Fruit fly (Drosophila melanogaster): ENCODE data around the gene CIA30.

DNA sequence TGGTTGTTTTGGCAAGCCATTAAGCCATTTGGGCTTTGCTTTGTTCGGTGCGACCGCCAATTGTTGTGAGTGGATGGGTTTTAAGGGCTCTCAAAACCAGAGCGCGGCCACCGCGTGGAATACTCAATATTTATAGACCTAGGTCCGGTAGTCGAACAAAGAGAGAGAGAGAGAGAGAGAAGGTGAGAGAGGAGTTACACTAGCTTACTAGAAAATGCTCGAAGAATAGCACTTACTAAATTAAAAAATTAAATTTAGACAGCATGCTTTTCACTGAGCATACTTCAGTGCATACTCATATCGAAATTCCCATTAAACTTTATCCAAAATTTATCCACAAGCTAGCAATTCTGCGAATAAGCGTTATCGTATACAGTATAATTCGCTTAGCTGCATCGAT lies 23.3 kb downstream of the CIA30 start:
- TF ChIP-seq Dll (optimal IDR thresholded peaks at IDR 0.05) (no peak), pan (optimal IDR thresholded peaks at IDR 0.05) (no peak), psq (optimal IDR thresholded peaks at IDR 0.05) (no peak), EcR (GFP tag; optimal IDR thresholded peaks at IDR 0.05) (no peak)

Measured in whole organism.